Worm (Caenorhabditis elegans): ENCODE measurements around the gene math-33.

math-33 gene

DNA sequence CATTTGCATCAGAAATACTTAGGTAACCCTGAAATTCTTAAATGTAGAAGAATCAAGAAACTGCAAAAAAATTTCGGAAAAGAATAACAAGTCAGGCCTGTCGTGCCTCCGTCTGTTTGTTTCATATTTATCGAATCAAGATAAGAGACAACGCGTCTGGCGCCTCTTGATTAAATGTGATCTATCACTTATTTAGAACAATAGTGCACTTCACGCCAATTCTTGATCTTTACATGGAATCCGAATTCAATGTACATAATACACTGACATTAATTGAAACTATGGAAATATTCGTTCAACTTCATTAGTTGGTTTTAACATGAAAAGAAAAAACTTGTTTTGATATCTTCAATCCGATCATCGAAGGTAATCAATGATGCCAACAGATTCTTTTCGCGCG is 8.8 kb downstream of the math-33 start, which contains the start of gene mboa-2:
TSS of gene mboa-2 (minus strand) at position 28 of the 400 bp plus-strand sequence.
- TF ChIP-seq ceh-14 (tag; optimal IDR thresholded peaks at IDR 0.05) (no peak), syd-9 (tag; optimal IDR thresholded peaks at IDR 0.05) (no peak), pha-4 (tag; optimal IDR thresholded peaks at IDR 0.05) (no peak), fkh-6 (tag; optimal IDR thresholded peaks at IDR 0.05) (no peak), fkh-10 (GFP tag; optimal IDR thresholded peaks at IDR 0.05) (no peak), elt-4 (tag; optimal IDR thresholded peaks at IDR 0.05) (no peak)

DNA sequence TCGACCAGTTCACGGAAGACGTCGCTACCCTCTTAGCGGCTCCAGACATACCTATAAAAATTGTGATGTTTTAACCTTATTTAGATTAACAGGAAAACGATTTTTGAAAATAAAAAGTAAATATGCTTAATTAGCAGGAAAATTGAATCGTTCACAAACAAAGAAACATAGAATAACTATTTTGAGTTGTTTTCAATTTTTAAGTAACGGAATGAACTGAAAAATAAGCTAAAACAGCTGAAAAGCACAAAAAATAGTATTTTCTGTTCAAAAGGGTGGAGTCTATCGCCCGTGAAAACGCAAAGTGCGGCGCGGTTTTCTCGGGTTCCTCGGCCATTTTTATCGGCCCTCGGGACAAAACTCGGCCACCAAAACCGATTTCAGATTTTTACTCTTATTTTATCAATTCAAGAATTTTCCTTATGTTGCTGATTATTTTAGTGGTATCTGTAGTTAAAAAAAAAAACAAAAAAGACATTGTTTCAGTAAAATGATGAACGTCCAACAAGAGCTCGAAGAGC is 10.2 kb downstream of the math-33 start, which contains the start of the genes atp-5 and lmtr-3:
TSS of gene atp-5 (minus strand) at position 51 of the 521 bp plus-strand sequence.
TSS of gene lmtr-3 (plus strand) at position 370 of the 521 bp plus-strand sequence.
- TF ChIP-seq fkh-6 (tag; optimal IDR thresholded peaks at IDR 0.05) (peak; percentile 68), nhr-11 (tag; optimal IDR thresholded peaks at IDR 0.05) (no peak), odd-2 (tag; optimal IDR thresholded peaks at IDR 0.05) (no peak), sox-2 (GFP tag; IDR thresholded peaks at IDR 0.05) (no peak), ztf-16 (tag; optimal IDR thresholded peaks at IDR 0.05) (no peak), dmd-4 (tag; optimal IDR thresholded peaks at IDR 0.05; ENCODE audit: borderline replicate concordance) (no peak), K02D7.2 (tag; optimal IDR thresholded peaks at IDR 0.05) (no peak), ceh-6 (GFP tag; optimal IDR thresholded peaks at IDR 0.05) (no peak), mec-3 (tag; optimal IDR thresholded peaks at IDR 0.05; ENCODE audit: borderline replicate concordance) (peak; percentile 77), rnt-1 (tag; optimal IDR thresholded peaks at IDR 0.05) (peak; percentile 74), ceh-22 (tag; optimal IDR thresholded peaks at IDR 0.05) (no peak), ama-1 (optimal IDR thresholded peaks at IDR 0.05) (no peak), pax-1 (tag; optimal IDR thresholded peaks at IDR 0.05) (no peak), ceh-34 (tag; optimal IDR thresholded peaks at IDR 0.05) (peak; percentile 37), unc-42 (tag; optimal IDR thresholded peaks at IDR 0.05) (peak; percentile 25), ets-4 (tag; optimal IDR thresholded peaks at IDR 0.05) (peak; percentile 88), F13H6.1 (tag; optimal IDR thresholded peaks at IDR 0.05) (peak; percentile 50), ttx-3 (tag; optimal IDR thresholded peaks at IDR 0.05) (no peak), ceh-30 (tag; optimal IDR thresholded peaks at IDR 0.05) (no peak), che-1 (tag; optimal IDR thresholded peaks at IDR 0.05) (no peak), sox-4 (tag; optimal IDR thresholded peaks at IDR 0.05) (no peak), hlh-30 (tag; optimal IDR thresholded peaks at IDR 0.05; ENCODE audit: insufficient read depth) (peak; percentile 16), unc-86 (tag; optimal IDR thresholded peaks at IDR 0.05) (no peak), nhr-232 (tag; optimal IDR thresholded peaks at IDR 0.05) (no peak), tbx-2 (tag; optimal IDR thresholded peaks at IDR 0.05) (peak; percentile 87), hlh-8 (tag; optimal IDR thresholded peaks at IDR 0.05) (peak; percentile 80), pha-2 (tag; optimal IDR thresholded peaks at IDR 0.05) (no peak), lim-6 (tag; optimal IDR thresholded peaks at IDR 0.05) (peak; percentile 71), C08G9.2 (tag; optimal IDR thresholded peaks at IDR 0.05) (peak; percentile 92), ahr-1 (tag; optimal IDR thresholded peaks at IDR 0.05) (peak; percentile 23), Y22D7AL.16 (tag; optimal IDR thresholded peaks at IDR 0.05) (no peak), pag-3 (tag; optimal IDR thresholded peaks at IDR 0.05; ENCODE audit: borderline replicate concordance) (no peak), ceh-2 (tag; optimal IDR thresholded peaks at IDR 0.05) (peak; percentile 89), K09A11.1 (tag; optimal IDR thresholded peaks at IDR 0.05; ENCODE audit: insufficient read depth) (no peak), dve-1 (tag; optimal IDR thresholded peaks at IDR 0.05) (no peak), ceh-24 (tag; optimal IDR thresholded peaks at IDR 0.05) (no peak), ceh-45 (GFP tag; IDR thresholded peaks at IDR 0.05) (no peak), gmeb-2 (tag; optimal IDR thresholded peaks at IDR 0.05) (no peak), ref-2 (tag; optimal IDR thresholded peaks at IDR 0.05) (peak; percentile 78), fax-1 (tag; optimal IDR thresholded peaks at IDR 0.05) (peak; percentile 9), hlh-15 (tag; optimal IDR thresholded peaks at IDR 0.05) (no peak), madf-2 (tag; optimal IDR thresholded peaks at IDR 0.05) (no peak), pros-1 (tag; optimal IDR thresholded peaks at IDR 0.05) (no peak), ceh-9 (tag; optimal IDR thresholded peaks at IDR 0.05) (no peak), unc-55 (GFP tag; optimal IDR thresholded peaks at IDR 0.05) (no peak), tbx-7 (tag; optimal IDR thresholded peaks at IDR 0.05) (peak; percentile 80), ceh-18 (tag; optimal IDR thresholded peaks at IDR 0.05) (peak; percentile 45)
